In the genomic region with DNA sequence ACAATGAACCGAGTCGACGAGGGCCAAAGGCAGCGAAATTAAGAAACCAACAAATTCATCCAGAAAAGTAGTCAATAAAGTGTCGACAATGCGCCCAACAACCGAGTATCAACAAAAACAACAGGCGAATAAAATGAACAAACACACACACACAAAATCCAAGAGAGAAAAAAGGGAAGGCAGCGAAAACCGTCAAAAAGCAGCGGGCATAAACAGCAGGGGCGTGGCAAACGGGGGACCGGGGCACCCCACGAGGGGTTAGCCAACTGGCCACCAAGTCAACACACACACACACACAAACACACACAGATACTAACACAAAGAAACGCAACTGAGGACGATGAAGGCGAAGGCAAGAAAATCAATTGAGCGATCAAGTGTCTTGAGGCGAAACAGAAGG, we compare ENCODE assay signal across 1 fruit fly cellular context.
TF ChIP-seq lines count a peak whose summit lies in the region.

No protein-coding gene starts in this region.

TF ChIP-seq in whole organism, embryonic, 481 proteins besides CTCF, POLR2A, EP300 and RAD21 (continued from another document):
- TF ChIP-seq CG4360 (GFP tag; IDR thresholded peaks at IDR 0.05; lab: Robert Waterston, UW) = no peak
- TF ChIP-seq CG14710 (tag; optimal IDR thresholded peaks at IDR 0.05; lab: Kevin White, UChicago) = no peak
- TF ChIP-seq trem (tag; optimal IDR thresholded peaks at IDR 0.05; lab: Kevin White, UChicago) = no peak
- no peak for TF ChIP-seq CG4424 (GFP tag; optimal IDR thresholded peaks at IDR 0.05; lab: Kevin White, UChicago)
- no peak for TF ChIP-seq ems (GFP tag; optimal IDR thresholded peaks at IDR 0.05; lab: Kevin White, UChicago)
- TF ChIP-seq CG10431 (GFP tag; optimal IDR thresholded peaks at IDR 0.05; lab: Kevin White, UChicago) = no peak
- 0 out of 2 replicates have a peak, but pooled peaks have one; percentile 8 for TF ChIP-seq onecut (GFP tag; IDR thresholded peaks at IDR 0.05; lab: Robert Waterston, UW)
- TF ChIP-seq hbn (GFP tag; IDR thresholded peaks at IDR 0.05; lab: Robert Waterston, UW; ENCODE audit: partially characterized antibody) = no peak
- no peak for TF ChIP-seq ken (GFP tag; IDR thresholded peaks at IDR 0.05; lab: Robert Waterston, UW)
- TF ChIP-seq Eip74EF (GFP tag; optimal IDR thresholded peaks at IDR 0.05; lab: Kevin White, UChicago) = no peak
- TF ChIP-seq lov (optimal IDR thresholded peaks at IDR 0.05; lab: Kevin White, UChicago) = no peak
- 0 out of 3 replicates have a peak, but pooled peaks have one; percentile 22 for TF ChIP-seq lov (GFP tag; IDR thresholded peaks at IDR 0.05; lab: Robert Waterston, UW)
- no peak for TF ChIP-seq peb (GFP tag; IDR thresholded peaks at IDR 0.05; lab: Robert Waterston, UW)
- TF ChIP-seq sd (tag; optimal IDR thresholded peaks at IDR 0.05; lab: Kevin White, UChicago) = no peak
- TF ChIP-seq Ssrp (tag; optimal IDR thresholded peaks at IDR 0.05; lab: Kevin White, UChicago) = no peak
- TF ChIP-seq grau (tag; optimal IDR thresholded peaks at IDR 0.05; lab: Kevin White, UChicago) = no peak
- no peak for TF ChIP-seq aop (GFP tag; IDR thresholded peaks at IDR 0.05; lab: Robert Waterston, UW)
- TF ChIP-seq CG13287 (GFP tag; IDR thresholded peaks at IDR 0.05; lab: Robert Waterston, UW; ENCODE audit: partially characterized antibody) = no peak
- no peak for TF ChIP-seq CG15696 (tag; optimal IDR thresholded peaks at IDR 0.05; lab: Kevin White, UChicago)
- TF ChIP-seq crol (GFP tag; IDR thresholded peaks at IDR 0.05; lab: Robert Waterston, UW) = 0 out of 2 replicates have a peak, but pooled peaks have one; percentile 31
- no peak for TF ChIP-seq chinmo (GFP tag; IDR thresholded peaks at IDR 0.05; lab: Robert Waterston, UW; ENCODE audit: partially characterized antibody)
- no peak for TF ChIP-seq danr (GFP tag; IDR thresholded peaks at IDR 0.05; lab: Robert Waterston, UW)
- TF ChIP-seq Nf-YC (tag; optimal IDR thresholded peaks at IDR 0.05; lab: Kevin White, UChicago) = no peak
- TF ChIP-seq CG9817 (tag; optimal IDR thresholded peaks at IDR 0.05; lab: Kevin White, UChicago) = no peak
- TF ChIP-seq CG13775 (GFP tag; optimal IDR thresholded peaks at IDR 0.05; lab: Kevin White, UChicago) = no peak
- TF ChIP-seq mld (GFP tag; IDR thresholded peaks at IDR 0.05; lab: Robert Waterston, UW; ENCODE audit: partially characterized antibody) = no peak
- no peak for TF ChIP-seq row (GFP tag; IDR thresholded peaks at IDR 0.05; lab: Robert Waterston, UW)
- no peak for TF ChIP-seq bbx (GFP tag; IDR thresholded peaks at IDR 0.05; lab: Robert Waterston, UW; ENCODE audit: partially characterized antibody)
- no peak for TF ChIP-seq dm (GFP tag; optimal IDR thresholded peaks at IDR 0.05; lab: Kevin White, UChicago)
- peak; percentile 17 for TF ChIP-seq CG18599 (GFP tag; optimal IDR thresholded peaks at IDR 0.05; lab: Kevin White, UChicago)
- TF ChIP-seq CG17385 (GFP tag; optimal IDR thresholded peaks at IDR 0.05; lab: Kevin White, UChicago) = no peak
- TF ChIP-seq Side (GFP tag; optimal IDR thresholded peaks at IDR 0.05; lab: Kevin White, UChicago) = no peak
- no peak for TF ChIP-seq CG31365 (tag; optimal IDR thresholded peaks at IDR 0.05; lab: Kevin White, UChicago)
- TF ChIP-seq ftz-f1 (GFP tag; optimal IDR thresholded peaks at IDR 0.05; lab: Kevin White, UChicago) = no peak
- TF ChIP-seq vfl (GFP tag; optimal IDR thresholded peaks at IDR 0.05; lab: Kevin White, UChicago) = no peak
- no peak for TF ChIP-seq CG1233 (GFP tag; optimal IDR thresholded peaks at IDR 0.05; lab: Kevin White, UChicago)
- TF ChIP-seq cato (GFP tag; optimal IDR thresholded peaks at IDR 0.05; lab: Kevin White, UChicago; ENCODE audit: borderline replicate concordance) = no peak
- TF ChIP-seq hkb (optimal IDR thresholded peaks at IDR 0.05; lab: Kevin White, UChicago) = no peak
- TF ChIP-seq hkb (GFP tag; IDR thresholded peaks at IDR 0.05; lab: Robert Waterston, UW) = peak; percentile 22; the same call in 1 of the 2 replicates
- TF ChIP-seq CG10366 (GFP tag; IDR thresholded peaks at IDR 0.05; lab: Robert Waterston, UW) = no peak
- TF ChIP-seq gro (GFP tag; optimal IDR thresholded peaks at IDR 0.05; lab: Kevin White, UChicago) = no peak
- no peak for TF ChIP-seq tio (GFP tag; optimal IDR thresholded peaks at IDR 0.05; lab: Kevin White, UChicago)
- TF ChIP-seq bcd (GFP tag; optimal IDR thresholded peaks at IDR 0.05; lab: Kevin White, UChicago) = peak; percentile 7
- TF ChIP-seq abd-A (tag; optimal IDR thresholded peaks at IDR 0.05; lab: Kevin White, UChicago) = peak; percentile 79
- TF ChIP-seq inv (GFP tag; IDR thresholded peaks at IDR 0.05; lab: Robert Waterston, UW; ENCODE audit: partially characterized antibody) = no peak
- TF ChIP-seq tup (GFP tag; optimal IDR thresholded peaks at IDR 0.05; lab: Kevin White, UChicago) = no peak
- no peak for TF ChIP-seq ttk (GFP tag; IDR thresholded peaks at IDR 0.05; lab: Robert Waterston, UW)
- TF ChIP-seq sob (GFP tag; IDR thresholded peaks at IDR 0.05; lab: Robert Waterston, UW) = no peak
- peak; percentile 65 for TF ChIP-seq cg (GFP tag; optimal IDR thresholded peaks at IDR 0.05; lab: Kevin White, UChicago)
- TF ChIP-seq CG2129 (GFP tag; IDR thresholded peaks at IDR 0.05; lab: Robert Waterston, UW; ENCODE audit: partially characterized antibody) = no peak
- TF ChIP-seq Hand (GFP tag; optimal IDR thresholded peaks at IDR 0.05; lab: Kevin White, UChicago) = no peak
- no peak for TF ChIP-seq Fer3 (tag; optimal IDR thresholded peaks at IDR 0.05; lab: Kevin White, UChicago)
- TF ChIP-seq NC2β (GFP tag; optimal IDR thresholded peaks at IDR 0.05; lab: Kevin White, UChicago) = no peak
- TF ChIP-seq CHES-1-like (GFP tag; optimal IDR thresholded peaks at IDR 0.05; lab: Kevin White, UChicago) = no peak
- no peak for TF ChIP-seq Bteb2 (GFP tag; optimal IDR thresholded peaks at IDR 0.05; lab: Kevin White, UChicago)
- TF ChIP-seq Ets65A (GFP tag; lab: Kevin White, UChicago) = no peak
- no peak for TF ChIP-seq CG10959 (GFP tag; IDR thresholded peaks at IDR 0.05; lab: Robert Waterston, UW)
- no peak for TF ChIP-seq CG12659 (GFP tag; optimal IDR thresholded peaks at IDR 0.05; lab: Kevin White, UChicago)
- no peak for TF ChIP-seq bigmax (GFP tag; optimal IDR thresholded peaks at IDR 0.05; lab: Kevin White, UChicago)
- no peak for TF ChIP-seq CG15479 (GFP tag; optimal IDR thresholded peaks at IDR 0.05; lab: Kevin White, UChicago)
- TF ChIP-seq luna (GFP tag; optimal IDR thresholded peaks at IDR 0.05; lab: Kevin White, UChicago) = no peak
- peak; percentile 34; the same call in 1 of the 2 replicates for TF ChIP-seq CG11247 (GFP tag; IDR thresholded peaks at IDR 0.05; lab: Robert Waterston, UW)
- no peak for TF ChIP-seq zf30C (GFP tag; optimal IDR thresholded peaks at IDR 0.05; lab: Kevin White, UChicago)
- TF ChIP-seq rib (GFP tag; IDR thresholded peaks at IDR 0.05; lab: Robert Waterston, UW) = no peak
- TF ChIP-seq CG8478 (optimal IDR thresholded peaks at IDR 0.05; lab: Kevin White, UChicago) = no peak
- TF ChIP-seq CG33213 (GFP tag; optimal IDR thresholded peaks at IDR 0.05; lab: Kevin White, UChicago) = no peak
- no peak for TF ChIP-seq tna (GFP tag; IDR thresholded peaks at IDR 0.05; lab: Robert Waterston, UW; ENCODE audit: partially characterized antibody)
- TF ChIP-seq CG10543 (GFP tag; optimal IDR thresholded peaks at IDR 0.05; lab: Kevin White, UChicago) = peak; percentile 14
- no peak for TF ChIP-seq Dll (GFP tag; IDR thresholded peaks at IDR 0.05; lab: Robert Waterston, UW; ENCODE audit: partially characterized antibody)
- TF ChIP-seq ci (GFP tag; IDR thresholded peaks at IDR 0.05; lab: Robert Waterston, UW) = 0 out of 3 replicates have a peak, but pooled peaks have one; percentile 18
- TF ChIP-seq cad (GFP tag; optimal IDR thresholded peaks at IDR 0.05; lab: Kevin White, UChicago) = no peak
- no peak for TF ChIP-seq vnd (GFP tag; IDR thresholded peaks at IDR 0.05; lab: Robert Waterston, UW; ENCODE audit: partially characterized antibody)
- no peak for TF ChIP-seq Drgx (GFP tag; IDR thresholded peaks at IDR 0.05; lab: Robert Waterston, UW)
- no peak for TF ChIP-seq CG7839 (tag; optimal IDR thresholded peaks at IDR 0.05; lab: Kevin White, UChicago)
- no peak for TF ChIP-seq CG10147 (GFP tag; optimal IDR thresholded peaks at IDR 0.05; lab: Kevin White, UChicago)
- TF ChIP-seq CG32532 (GFP tag; IDR thresholded peaks at IDR 0.05; lab: Robert Waterston, UW) = 0 out of 2 replicates have a peak, but pooled peaks have one; percentile 39
- TF ChIP-seq Pdp1 (GFP tag; optimal IDR thresholded peaks at IDR 0.05; lab: Kevin White, UChicago) = no peak
- no peak for TF ChIP-seq CG34224 (GFP tag; IDR thresholded peaks at IDR 0.05; lab: Robert Waterston, UW; ENCODE audit: partially characterized antibody)
- peak; percentile 10 for TF ChIP-seq mirr (GFP tag; optimal IDR thresholded peaks at IDR 0.05; lab: Kevin White, UChicago)
- no peak for TF ChIP-seq CG30403 (GFP tag; optimal IDR thresholded peaks at IDR 0.05; lab: Kevin White, UChicago)
- no peak for TF ChIP-seq CG6813 (GFP tag; optimal IDR thresholded peaks at IDR 0.05; lab: Kevin White, UChicago)
- no peak for TF ChIP-seq CG6175 (GFP tag; IDR thresholded peaks at IDR 0.05; lab: Robert Waterston, UW)
- TF ChIP-seq dmrt11E (tag; optimal IDR thresholded peaks at IDR 0.05; lab: Kevin White, UChicago) = no peak
- no peak for TF ChIP-seq Dip2 (GFP tag; IDR thresholded peaks at IDR 0.05; lab: Robert Waterston, UW)
- no peak for TF ChIP-seq Blimp-1 (GFP tag; optimal IDR thresholded peaks at IDR 0.05; lab: Kevin White, UChicago)
- no peak for TF ChIP-seq jigr1 (GFP tag; IDR thresholded peaks at IDR 0.05; lab: Robert Waterston, UW)
- no peak for TF ChIP-seq CG8359 (GFP tag; optimal IDR thresholded peaks at IDR 0.05; lab: Kevin White, UChicago; ENCODE audit: borderline replicate concordance)
- TF ChIP-seq stwl (tag; optimal IDR thresholded peaks at IDR 0.05; lab: Kevin White, UChicago) = no peak
- TF ChIP-seq Nf-YB (GFP tag; optimal IDR thresholded peaks at IDR 0.05; lab: Kevin White, UChicago) = no peak
- no peak for TF ChIP-seq CG11695 (GFP tag; IDR thresholded peaks at IDR 0.05; lab: Robert Waterston, UW)
- TF ChIP-seq CG32767 (GFP tag; IDR thresholded peaks at IDR 0.05; lab: Robert Waterston, UW) = no peak
- TF ChIP-seq CG43689 (GFP tag; IDR thresholded peaks at IDR 0.05; lab: Robert Waterston, UW) = no peak
- TF ChIP-seq sc (optimal IDR thresholded peaks at IDR 0.05; lab: Kevin White, UChicago) = no peak
- no peak for TF ChIP-seq sc (GFP tag; optimal IDR thresholded peaks at IDR 0.05; lab: Kevin White, UChicago)
- no peak for TF ChIP-seq CG7271 (tag; optimal IDR thresholded peaks at IDR 0.05; lab: Kevin White, UChicago)
- no peak for TF ChIP-seq Oli (tag; optimal IDR thresholded peaks at IDR 0.05; lab: Kevin White, UChicago)
- TF ChIP-seq da (GFP tag; optimal IDR thresholded peaks at IDR 0.05; lab: Kevin White, UChicago) = no peak
- TF ChIP-seq sr (GFP tag; IDR thresholded peaks at IDR 0.05; lab: Robert Waterston, UW) = no peak
- TF ChIP-seq CG12744 (GFP tag; optimal IDR thresholded peaks at IDR 0.05; lab: Kevin White, UChicago) = no peak
- no peak for TF ChIP-seq C15 (GFP tag; IDR thresholded peaks at IDR 0.05; lab: Robert Waterston, UW)
- no peak for TF ChIP-seq CG18619 (GFP tag; optimal IDR thresholded peaks at IDR 0.05; lab: Kevin White, UChicago)
- no peak for TF ChIP-seq CG7556 (GFP tag; optimal IDR thresholded peaks at IDR 0.05; lab: Kevin White, UChicago)
- TF ChIP-seq BtbVII (GFP tag; optimal IDR thresholded peaks at IDR 0.05; lab: Kevin White, UChicago) = no peak
- no peak for TF ChIP-seq gem (tag; optimal IDR thresholded peaks at IDR 0.05; lab: Kevin White, UChicago)
- peak; percentile 28 for TF ChIP-seq lab (GFP tag; optimal IDR thresholded peaks at IDR 0.05; lab: Kevin White, UChicago)
- TF ChIP-seq pros (GFP tag; optimal IDR thresholded peaks at IDR 0.05; lab: Kevin White, UChicago) = peak; percentile 18
- no peak for TF ChIP-seq CG15514 (GFP tag; optimal IDR thresholded peaks at IDR 0.05; lab: Kevin White, UChicago)
- no peak for TF ChIP-seq yki (optimal IDR thresholded peaks at IDR 0.05; lab: Kevin White, UChicago)
- TF ChIP-seq CG8089 (GFP tag; optimal IDR thresholded peaks at IDR 0.05; lab: Kevin White, UChicago) = no peak
- TF ChIP-seq Trl (optimal IDR thresholded peaks at IDR 0.05; lab: Kevin White, UChicago) = no peak
- TF ChIP-seq Trl (GFP tag; optimal IDR thresholded peaks at IDR 0.05; lab: Kevin White, UChicago) = no peak
- TF ChIP-seq sisA (GFP tag; IDR thresholded peaks at IDR 0.05; lab: Robert Waterston, UW) = no peak
- no peak for TF ChIP-seq Chrac-16 (GFP tag; optimal IDR thresholded peaks at IDR 0.05; lab: Kevin White, UChicago)
- TF ChIP-seq CG12942 (GFP tag; optimal IDR thresholded peaks at IDR 0.05; lab: Kevin White, UChicago) = no peak
- TF ChIP-seq CG18262 (tag; optimal IDR thresholded peaks at IDR 0.05; lab: Kevin White, UChicago) = no peak
- TF ChIP-seq CG5245 (GFP tag; optimal IDR thresholded peaks at IDR 0.05; lab: Kevin White, UChicago) = no peak
- TF ChIP-seq CG6854 (GFP tag; optimal IDR thresholded peaks at IDR 0.05; lab: Kevin White, UChicago) = no peak
- no peak for TF ChIP-seq CG8388 (GFP tag; optimal IDR thresholded peaks at IDR 0.05; lab: Kevin White, UChicago)
- no peak for TF ChIP-seq fru (optimal IDR thresholded peaks at IDR 0.05; lab: Kevin White, UChicago)
- TF ChIP-seq CG17829 (tag; optimal IDR thresholded peaks at IDR 0.05; lab: Kevin White, UChicago) = no peak
- TF ChIP-seq Neu2 (GFP tag; optimal IDR thresholded peaks at IDR 0.05; lab: Kevin White, UChicago; ENCODE audit: borderline replicate concordance) = no peak
- TF ChIP-seq eve (GFP tag; optimal IDR thresholded peaks at IDR 0.05; lab: Kevin White, UChicago) = no peak
- no peak for TF ChIP-seq CG2712 (tag; optimal IDR thresholded peaks at IDR 0.05; lab: Kevin White, UChicago)
- no peak for TF ChIP-seq CG9437 (GFP tag; optimal IDR thresholded peaks at IDR 0.05; lab: Kevin White, UChicago)
- no peak for TF ChIP-seq ssp (GFP tag; IDR thresholded peaks at IDR 0.05; lab: Robert Waterston, UW)
